Worm (Caenorhabditis elegans) whole organism, L1 larva: ENCODE measurements around the gene ceh-39.

Source experiments
- C16A3.4 ChIP-seq: fragments of 150-350 bp; optimal IDR thresholded peaks from 2 replicates; lab custom pipeline; 2014; ENCODE audit warnings: missing biosample characterization, missing genetic modification characterization
- C34B4.2 ChIP-seq: sonication (generic microtip); optimal IDR thresholded peaks from 2 replicates; lab custom pipeline; 2017; ENCODE audit warnings: mild to moderate bottlenecking, missing genetic modification characterization, missing compliant biosample characterization
- ceh-8 ChIP-seq: fragments of 200-800 bp; sonication (Bioruptor generic); optimal IDR thresholded peaks from 2 replicates; lab custom pipeline; 2018; ENCODE audit warnings: mild to moderate bottlenecking, missing genetic modification characterization, moderate library complexity, missing compliant biosample characterization
- ceh-82 ChIP-seq, 3 experiments: fragments of 150-350 bp in 1 of 3; sonication (generic microtip) in 2 of 3; optimal IDR thresholded peaks; 2 replicates each; lab custom pipeline; 2014 to 2017; ENCODE audit warnings: missing biosample characterization in 3 of 3, missing genetic modification characterization in 3 of 3
- ceh-90 ChIP-seq: sonication (generic microtip); optimal IDR thresholded peaks from 2 replicates; lab custom pipeline; 2016; ENCODE audit warnings: missing genetic modification characterization, missing compliant biosample characterization
- ces-1 ChIP-seq: fragments of 150-350 bp; optimal IDR thresholded peaks from 2 replicates; lab custom pipeline; 2014; ENCODE audit warnings: missing biosample characterization, missing genetic modification reagents, missing genetic modification characterization
- dpl-1 ChIP-seq, 3 experiments: fragments of 150-350 bp in 2 of 3; sonication (generic microtip) in 1 of 3; optimal IDR thresholded peaks; 2 replicates each; lab custom pipeline; 2014 to 2017; ENCODE audit warnings: missing biosample characterization in 3 of 3, missing genetic modification characterization in 3 of 3, missing genetic modification reagents in 3 of 3
- dsc-1 ChIP-seq: sonication (generic microtip); optimal IDR thresholded peaks from 2 replicates; lab custom pipeline; 2016; ENCODE audit warnings: mild to moderate bottlenecking, missing genetic modification characterization, missing compliant biosample characterization
- efl-1 ChIP-seq, 4 experiments: fragments of 150-350 bp; optimal IDR thresholded peaks in 3 of 4; peaks in 1 of 4; 1 replicate in 1 of 4; 2 replicates in 3 of 4; lab custom pipeline; 2014; ENCODE audit warnings: missing biosample characterization in 2 of 4, missing genetic modification characterization in 2 of 4, missing genetic modification reagents in 2 of 4
- egl-13 ChIP-seq: sonication (generic microtip); optimal IDR thresholded peaks from 2 replicates; lab custom pipeline; 2016; ENCODE audit warnings: missing genotype, missing genetic modification reagents, missing genetic modification characterization, missing compliant biosample characterization
- elt-2 ChIP-seq: sonication (generic microtip); optimal IDR thresholded peaks from 2 replicates; lab custom pipeline; 2016; ENCODE audit warnings: missing genetic modification characterization, mild to moderate bottlenecking, inconsistent platforms, missing compliant biosample characterization, missing genetic modification reagents
- elt-3 ChIP-seq, 6 experiments: fragments of 150-350 bp in 1 of 6; sonication (generic microtip); optimal IDR thresholded peaks; 2 replicates each; lab custom pipeline; 2017 to 2018; ENCODE audit warnings: missing biosample characterization in 6 of 6, missing genetic modification characterization in 6 of 6, inconsistent platforms in 1 of 6
- fkh-10 ChIP-seq: sonication (generic microtip); optimal IDR thresholded peaks from 2 replicates; lab custom pipeline; 2017; ENCODE audit warnings: missing biosample characterization, missing genetic modification reagents, missing genetic modification characterization
- fkh-8 ChIP-seq: sonication (generic microtip); optimal IDR thresholded peaks from 2 replicates; lab custom pipeline; 2016; ENCODE audit warnings: mild to moderate bottlenecking, missing genetic modification characterization, missing compliant biosample characterization
- fos-1 ChIP-seq: fragments of 150-350 bp; optimal IDR thresholded peaks from 2 replicates; lab custom pipeline; 2014; ENCODE audit warnings: missing biosample characterization, missing genetic modification characterization
- hpl-2 ChIP-seq: fragments of 150-350 bp; optimal IDR thresholded peaks from 2 replicates; lab custom pipeline; 2014; ENCODE audit warnings: missing biosample characterization, missing genetic modification reagents, missing genetic modification characterization
- irx-1 ChIP-seq: sonication (generic microtip); optimal IDR thresholded peaks from 2 replicates; lab custom pipeline; 2016; ENCODE audit warnings: missing genetic modification characterization, missing compliant biosample characterization
- isw-1 ChIP-seq: fragments of 200-800 bp; sonication (Bioruptor generic); IDR thresholded peaks from 2 replicates; pipeline ENCODE4 v1.3.6; 2022; ENCODE audit warnings: missing genetic modification characterization, missing compliant biosample characterization
- jun-1 ChIP-seq: fragments of 150-350 bp; optimal IDR thresholded peaks from 2 replicates; lab custom pipeline; 2014; ENCODE audit warnings: missing biosample characterization, missing genetic modification reagents, missing genetic modification characterization
- lin-13 ChIP-seq: fragments of 150-350 bp; optimal IDR thresholded peaks from 2 replicates; lab custom pipeline; 2014; ENCODE audit warnings: missing biosample characterization, missing genetic modification reagents, missing genetic modification characterization
- lin-14 ChIP-seq: fragments of 200-800 bp; sonication (Bioruptor generic); optimal IDR thresholded peaks from 2 replicates; lab custom pipeline; 2018; ENCODE audit warnings: mild to moderate bottlenecking, missing genetic modification characterization, moderate library complexity, missing compliant biosample characterization
- lin-35 ChIP-seq, 2 experiments: fragments of 150-350 bp; optimal IDR thresholded peaks; 2 replicates each; lab custom pipeline; 2014; ENCODE audit warnings: missing biosample characterization in 2 of 2, missing genetic modification characterization in 2 of 2, missing genetic modification reagents in 2 of 2
- lin-39 ChIP-seq: fragments of 150-350 bp; optimal IDR thresholded peaks from 2 replicates; lab custom pipeline; 2014; ENCODE audit warnings: missing biosample characterization, missing genetic modification reagents, missing genetic modification characterization
- lir-3 ChIP-seq: sonication (generic microtip); optimal IDR thresholded peaks from 2 replicates; lab custom pipeline; 2016; ENCODE audit warnings: mild to moderate bottlenecking, missing genetic modification characterization, moderate library complexity, missing compliant biosample characterization; ENCODE audit not compliant: poor library complexity
- lsy-2 ChIP-seq, 2 experiments: fragments of 150-350 bp; optimal IDR thresholded peaks; 2 replicates each; lab custom pipeline; 2014; ENCODE audit warnings: missing biosample characterization in 2 of 2, missing genetic modification characterization in 2 of 2
- mab-9 ChIP-seq: fragments of 200-800 bp; sonication (Bioruptor generic); IDR thresholded peaks from 2 replicates; pipeline ENCODE4 v1.3.6; 2022; ENCODE audit warnings: missing genetic modification reagents, missing genetic modification characterization, missing compliant biosample characterization
- mef-2 ChIP-seq: fragments of 150-350 bp; optimal IDR thresholded peaks from 2 replicates; lab custom pipeline; 2014; ENCODE audit warnings: missing biosample characterization, missing genetic modification characterization
- mep-1 ChIP-seq: fragments of 150-350 bp; optimal IDR thresholded peaks from 2 replicates; lab custom pipeline; 2014; ENCODE audit warnings: missing biosample characterization, missing genetic modification characterization
- nhr-12 ChIP-seq: sonication (generic microtip); optimal IDR thresholded peaks from 2 replicates; lab custom pipeline; 2017; ENCODE audit warnings: missing biosample characterization, missing genetic modification characterization
- nhr-19 ChIP-seq: fragments of 200-800 bp; sonication (Bioruptor generic); conservative IDR thresholded peaks from 2 replicates; pipeline ENCODE4 v1.3.6; 2022; ENCODE audit warnings: missing genetic modification characterization, missing compliant biosample characterization
- nhr-20 ChIP-seq: sonication (generic microtip); optimal IDR thresholded peaks from 2 replicates; lab custom pipeline; 2016; ENCODE audit warnings: mild to moderate bottlenecking, missing genetic modification characterization, missing compliant biosample characterization
- nhr-237 ChIP-seq: fragments of 150-350 bp; optimal IDR thresholded peaks from 2 replicates; lab custom pipeline; 2014; ENCODE audit warnings: missing biosample characterization, missing genetic modification characterization
- nhr-28 ChIP-seq: fragments of 150-350 bp; optimal IDR thresholded peaks from 2 replicates; lab custom pipeline; 2014; ENCODE audit warnings: missing biosample characterization, missing genetic modification characterization
- nhr-47 ChIP-seq: sonication (generic microtip); optimal IDR thresholded peaks from 2 replicates; lab custom pipeline; 2016; ENCODE audit warnings: mild to moderate bottlenecking, missing genetic modification characterization, moderate library complexity, missing compliant biosample characterization
- nhr-71 ChIP-seq: sonication (generic microtip); optimal IDR thresholded peaks from 2 replicates; lab custom pipeline; 2016; ENCODE audit warnings: mild to moderate bottlenecking, missing genetic modification characterization, moderate library complexity, missing compliant biosample characterization
- nhr-76 ChIP-seq: sonication (generic microtip); optimal IDR thresholded peaks from 2 replicates; lab custom pipeline; 2017; ENCODE audit warnings: missing biosample characterization, missing genetic modification characterization
- nhr-77 ChIP-seq: fragments of 150-350 bp; optimal IDR thresholded peaks from 2 replicates; lab custom pipeline; 2014; ENCODE audit warnings: missing biosample characterization, missing genetic modification characterization
- nhr-85 ChIP-seq: sonication (generic microtip); peaks from one replicate; lab custom pipeline; 2016; ENCODE audit warnings: missing genetic modification characterization, inconsistent platforms, missing compliant biosample characterization
- pax-3 ChIP-seq: fragments of 200-800 bp; sonication (Bioruptor generic); optimal IDR thresholded peaks from 2 replicates; lab custom pipeline; 2018; ENCODE audit warnings: mild to moderate bottlenecking, missing genetic modification characterization, moderate library complexity, missing compliant biosample characterization
- rnt-1 ChIP-seq: sonication (generic microtip); optimal IDR thresholded peaks from 2 replicates; lab custom pipeline; 2016; ENCODE audit warnings: mild to moderate bottlenecking, missing genetic modification characterization, moderate library complexity, missing compliant biosample characterization
- skn-1 ChIP-seq: fragments of 150-350 bp; optimal IDR thresholded peaks from 2 replicates; lab custom pipeline; 2014; ENCODE audit warnings: missing biosample characterization, missing genetic modification characterization
- snpc-4 ChIP-seq: fragments of 150-350 bp; optimal IDR thresholded peaks from 2 replicates; lab custom pipeline; 2014; ENCODE audit warnings: missing biosample characterization, missing genetic modification characterization
- snu-23 ChIP-seq: sonication (generic microtip); optimal IDR thresholded peaks from 2 replicates; lab custom pipeline; 2016; ENCODE audit warnings: missing genetic modification characterization, missing compliant biosample characterization
- sox-4 ChIP-seq: sonication (generic microtip); optimal IDR thresholded peaks from 2 replicates; lab custom pipeline; 2016; ENCODE audit warnings: missing genetic modification characterization, missing compliant biosample characterization
- sup-37 ChIP-seq: fragments of 200-800 bp; sonication (Bioruptor generic); optimal IDR thresholded peaks from 2 replicates; lab custom pipeline; 2018; ENCODE audit warnings: mild to moderate bottlenecking, missing genetic modification characterization, missing compliant biosample characterization
- swsn-7 ChIP-seq: sonication (generic microtip); optimal IDR thresholded peaks from 2 replicates; lab custom pipeline; 2016; ENCODE audit warnings: missing genetic modification characterization, missing compliant biosample characterization
- tbx-2 ChIP-seq: sonication (generic microtip); optimal IDR thresholded peaks from 2 replicates; lab custom pipeline; 2016; ENCODE audit warnings: missing genetic modification characterization, missing compliant biosample characterization
- unc-30 ChIP-seq: sonication (generic microtip); optimal IDR thresholded peaks from 2 replicates; lab custom pipeline; 2017; ENCODE audit warnings: missing biosample characterization, missing genetic modification characterization
- unc-86 ChIP-seq: sonication (generic microtip); optimal IDR thresholded peaks from 2 replicates; lab custom pipeline; 2016; ENCODE audit warnings: missing genetic modification characterization, missing compliant biosample characterization
- unc-98 ChIP-seq: fragments of 200-800 bp; sonication (Bioruptor generic); IDR thresholded peaks from 2 replicates; pipeline ENCODE4 v1.3.6; 2022; ENCODE audit warnings: missing genetic modification characterization, missing compliant biosample characterization
- xbp-1 ChIP-seq: sonication (generic microtip); optimal IDR thresholded peaks from 2 replicates; lab custom pipeline; 2016; ENCODE audit warnings: missing genetic modification characterization, missing compliant biosample characterization
- zag-1 ChIP-seq: fragments of 150-350 bp; optimal IDR thresholded peaks from 2 replicates; lab custom pipeline; 2014; ENCODE audit warnings: missing biosample characterization, missing genetic modification characterization
- ztf-4 ChIP-seq: fragments of 150-350 bp; optimal IDR thresholded peaks from 2 replicates; lab custom pipeline; 2014; ENCODE audit warnings: missing biosample characterization, missing genetic modification characterization

Gene ceh-39

DNA sequence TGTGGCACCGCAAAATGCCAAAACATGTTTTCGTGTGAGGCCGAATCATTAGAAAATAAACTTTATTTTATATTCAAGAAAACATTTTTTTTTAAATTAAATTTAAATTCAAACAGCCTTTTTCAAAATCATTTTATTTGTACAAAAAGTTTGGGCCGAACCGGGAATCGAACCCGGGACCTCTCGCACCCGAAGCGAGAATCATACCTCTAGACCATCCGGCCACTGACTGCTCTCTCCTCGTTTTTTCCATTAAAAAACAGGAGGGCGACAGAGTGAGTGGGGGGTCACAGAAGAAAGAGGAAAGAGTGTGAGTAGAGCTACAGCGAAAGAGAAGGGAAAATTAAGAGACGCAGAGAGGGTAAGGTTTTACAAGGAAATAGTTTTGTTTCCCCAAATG, 24.7 kb upstream of the ceh-39 start:
- TF ChIP-seq lsy-2 (tag; optimal IDR thresholded peaks at IDR 0.05; lab: Kevin White, UChicago) (peak; percentile 55 to 59), swsn-7 (tag; lab: Kevin White, UChicago) (peak; percentile 65), sox-4 (tag; lab: Kevin White, UChicago) (peak; percentile 25), mef-2 (tag; lab: Kevin White, UChicago) (no peak), ztf-4 (tag; lab: Kevin White, UChicago) (no peak), fos-1 (tag; lab: Kevin White, UChicago) (no peak), egl-13 (tag; lab: Kevin White, UChicago) (peak; percentile 36), unc-86 (tag; lab: Kevin White, UChicago) (peak; percentile 31), nhr-28 (no peak), hpl-2 (GFP tag; lab: Kevin White, UChicago) (no peak), elt-3 (tag; optimal IDR thresholded peaks at IDR 0.05; lab: Kevin White, UChicago) (no peak), xbp-1 (tag; lab: Kevin White, UChicago) (peak; percentile 56), lir-3 (tag; lab: Kevin White, UChicago) (peak; percentile 46), nhr-85 (peak; percentile 71), efl-1 (optimal IDR thresholded peaks at IDR 0.05; lab: Kevin White, UChicago) (peak; percentile 24 to 31), efl-1 (GFP tag; optimal IDR thresholded peaks at IDR 0.05 in 1 of 2; lab: Kevin White, UChicago) (peak in 1 of 2 experiments; percentile 94), mep-1 (peak; percentile 75), snu-23 (peak; percentile 87), nhr-12 (no peak), nhr-77 (tag; lab: Kevin White, UChicago) (peak; percentile 7), jun-1 (peak; percentile 42), ceh-90 (tag; lab: Kevin White, UChicago) (no peak), fkh-10 (GFP tag; lab: Kevin White, UChicago) (peak; percentile 12), skn-1 (peak; percentile 92), irx-1 (tag; lab: Kevin White, UChicago) (peak; percentile 48), sup-37 (GFP tag; lab: Kevin White, UChicago) (peak; percentile 47), dpl-1 (GFP tag; optimal IDR thresholded peaks at IDR 0.05; lab: Kevin White, UChicago) (peak in 1 of 3 experiments; percentile 33), lin-13 (GFP tag; lab: Kevin White, UChicago) (peak; percentile 46), ces-1 (GFP tag; lab: Kevin White, UChicago) (no peak), tbx-2 (tag; lab: Kevin White, UChicago) (peak; percentile 67), C34B4.2 (tag; lab: Kevin White, UChicago) (no peak), C16A3.4 (peak; percentile 55), rnt-1 (tag; lab: Kevin White, UChicago) (peak; percentile 80), nhr-20 (tag; lab: Kevin White, UChicago) (peak; percentile 66), ceh-82 (tag; optimal IDR thresholded peaks at IDR 0.05; lab: Kevin White, UChicago) (peak; percentile 57 to 70 (median 66)), isw-1 (GFP tag; lab: Robert Waterston, UW) (peak; percentile 24), snpc-4 (peak; percentile 60), pax-3 (tag; lab: Kevin White, UChicago) (no peak), elt-2 (tag; lab: Kevin White, UChicago) (no peak), lin-39 (peak; percentile 31), unc-98 (GFP tag; lab: Robert Waterston, UW) (no peak), nhr-76 (no peak), nhr-71 (tag; lab: Kevin White, UChicago) (peak; percentile 71), zag-1 (tag; lab: Kevin White, UChicago) (no peak), nhr-47 (tag; lab: Kevin White, UChicago) (peak; percentile 79), lin-14 (GFP tag; lab: Kevin White, UChicago) (peak; percentile 73), mab-9 (GFP tag; lab: Robert Waterston, UW) (0 out of 2 replicates have a peak, but pooled peaks have one; percentile 32), ceh-8 (GFP tag; lab: Kevin White, UChicago) (peak; percentile 62), dsc-1 (tag; lab: Kevin White, UChicago) (peak; percentile 81), nhr-19 (GFP tag; lab: Robert Waterston, UW) (peak; percentile 78), unc-30 (no peak), fkh-8 (tag; lab: Kevin White, UChicago) (peak; percentile 26), lin-35 (GFP tag; optimal IDR thresholded peaks at IDR 0.05; lab: Kevin White, UChicago) (peak in 1 of 2 experiments; percentile 66), nhr-237 (tag; lab: Kevin White, UChicago) (no peak)
